Worm (Caenorhabditis elegans): ENCODE measurements around the gene cng-2.
"Not testable (repeated sequence)": the region's sequence is repeated elsewhere in the genome, so short reads cannot be mapped to it uniquely, and the experiment has no call there.

Gene cng-2

ce11 chrIV:2048839-2049238 lies 11.8 kb downstream of the cng-2 start (continued):
- TF ChIP-seq mdt-29 (GFP tag; IDR thresholded peaks at IDR 0.05) (no peak), mxl-3 (GFP tag; optimal IDR thresholded peaks at IDR 0.05) (peak; percentile 69)

ce11 chrIV:2051195-2051594 lies 14.2 kb downstream of the cng-2 start, which contains the start of gene R05C11.4:
Gene R05C11.4 (plus strand): TSS chrIV:2051495.
- not testable (repeated sequence) for TF ChIP-seq nhr-237 (tag; optimal IDR thresholded peaks at IDR 0.05); dmd-8 (GFP tag; IDR thresholded peaks at IDR 0.05); daf-19 (GFP tag; conservative IDR thresholded peaks at IDR 0.05)

- TF ChIP-seq nhr-111 (GFP tag; optimal IDR thresholded peaks at IDR 0.05) (no peak), dmd-6 (GFP tag; IDR thresholded peaks at IDR 0.05) (no peak), daf-8 (GFP tag; IDR thresholded peaks at IDR 0.05) (no peak), ctbp-1 (GFP tag; IDR thresholded peaks at IDR 0.05) (0 out of 2 replicates have a peak, but pooled peaks have one; percentile 30), hmg-1.1 (GFP tag; IDR thresholded peaks at IDR 0.05) (0 out of 2 replicates have a peak, but pooled peaks have one; percentile 9), ces-1 (GFP tag; optimal IDR thresholded peaks at IDR 0.05) (peak; percentile 86), rbr-2 (tag; optimal IDR thresholded peaks at IDR 0.05) (peak; percentile 20), lsy-2 (tag; optimal IDR thresholded peaks at IDR 0.05) (peak in 1 of 2 experiments; percentile 12), aha-1 (tag) (peak; percentile 1), daf-12 (tag; optimal IDR thresholded peaks at IDR 0.05) (no peak), F44E2.7 (GFP tag; IDR thresholded peaks at IDR 0.05) (no peak)
Observed at ce11 chrIV:2052337-2052736, 15.3 kb downstream of the cng-2 start.

- TF ChIP-seq ceh-20 (GFP tag; IDR thresholded peaks at IDR 0.05) = peak; percentile 44; the same call in 1 of the 2 replicates
- TF ChIP-seq zip-11 (GFP tag; IDR thresholded peaks at IDR 0.05) = no peak
- peak in 1 of 2 experiments; percentile 11 for TF ChIP-seq mdl-1 (tag; optimal IDR thresholded peaks at IDR 0.05)
- no peak for TF ChIP-seq nhr-76 (tag; optimal IDR thresholded peaks at IDR 0.05)
- TF ChIP-seq aha-1 (tag) = peak; percentile 21
- TF ChIP-seq dmd-6 (GFP tag; IDR thresholded peaks at IDR 0.05) = peak; percentile 26; the same call in 1 of the 2 replicates
- TF ChIP-seq hlh-11 (tag; optimal IDR thresholded peaks at IDR 0.05) = peak; percentile 14
- TF ChIP-seq lsy-2 (tag; optimal IDR thresholded peaks at IDR 0.05) = peak in 1 of 2 experiments; percentile 41
- no peak for TF ChIP-seq F26F4.8 (GFP tag; conservative IDR thresholded peaks at IDR 0.05)
- no peak for TF ChIP-seq Y5F2A.4 (GFP tag; optimal IDR thresholded peaks at IDR 0.05)
- TF ChIP-seq ctbp-1 (GFP tag; IDR thresholded peaks at IDR 0.05) = peak; percentile 72
- 0 out of 2 replicates have a peak, but pooled peaks have one; percentile 39 for TF ChIP-seq hmg-1.1 (GFP tag; IDR thresholded peaks at IDR 0.05)
- TF ChIP-seq fkh-10 (GFP tag; optimal IDR thresholded peaks at IDR 0.05) = peak; percentile 55
- peak; percentile 23 for TF ChIP-seq mep-1 (tag; optimal IDR thresholded peaks at IDR 0.05)
- TF ChIP-seq nhr-11 (tag; optimal IDR thresholded peaks at IDR 0.05) = peak; percentile 1
- peak; percentile 8 for TF ChIP-seq hlh-30 (tag; optimal IDR thresholded peaks at IDR 0.05; ENCODE audit: insufficient read depth)
- TF ChIP-seq lin-38 (GFP tag; IDR thresholded peaks at IDR 0.05) = no peak
- TF ChIP-seq ces-1 (GFP tag; optimal IDR thresholded peaks at IDR 0.05) = peak; percentile 65
Observed at ce11 chrIV:2053591-2053990, 16.6 kb downstream of the cng-2 start.

ce11 chrIV:2057462-2057861 lies 20.5 kb downstream of the cng-2 start:
- TF ChIP-seq nhr-111 (GFP tag; optimal IDR thresholded peaks at IDR 0.05) = peak; percentile 14
- TF ChIP-seq set-16 (GFP tag; IDR thresholded peaks at IDR 0.05) = peak; percentile 50
- no peak for TF ChIP-seq egl-43 (GFP tag; IDR thresholded peaks at IDR 0.05)

- TF ChIP-seq unc-62 (GFP tag; optimal IDR thresholded peaks at IDR 0.05 in 1 of 2) (peak in 1 of 2 experiments; percentile 15), unc-62 (tag; optimal IDR thresholded peaks at IDR 0.05) (no peak), tag-97 (GFP tag; IDR thresholded peaks at IDR 0.05) (no peak), gei-8 (GFP tag; optimal IDR thresholded peaks at IDR 0.05) (no peak)
Observed at ce11 chrIV:2059011-2059410, 22.0 kb downstream of the cng-2 start, which contains the start of gene R05C11.2. Gene R05C11.2 (minus strand): TSS chrIV:2059111.

Measured in whole organism, L4 larva.